Worm (Caenorhabditis elegans) whole organism, L3 larva: Measurements from ENCODE around the gene zig-4.

ENCODE experiments used
- R02D3.7 ChIP-seq: fragments of 150-350 bp; optimal IDR thresholded peaks from 2 replicates; lab custom pipeline; 2014; ENCODE audit warnings: missing biosample characterization, missing genetic modification characterization
- ama-1 ChIP-seq: fragments of 150-350 bp; optimal IDR thresholded peaks from 2 replicates; lab custom pipeline; 2018
- jun-1 ChIP-seq: fragments of 150-350 bp; optimal IDR thresholded peaks from 2 replicates; lab custom pipeline; 2014; ENCODE audit warnings: missing biosample characterization, missing genetic modification reagents, missing genetic modification characterization
- nhr-12 ChIP-seq: fragments of 150-350 bp; optimal IDR thresholded peaks from 2 replicates; lab custom pipeline; 2014; ENCODE audit warnings: missing biosample characterization, missing genetic modification characterization
- nhr-25 ChIP-seq: sonication (generic microtip); optimal IDR thresholded peaks from 2 replicates; lab custom pipeline; 2017; ENCODE audit warnings: missing biosample characterization, missing genetic modification characterization
- pha-4 ChIP-seq: fragments of 150-350 bp; optimal IDR thresholded peaks from 2 replicates; lab custom pipeline; 2014; ENCODE audit warnings: missing biosample characterization, missing genetic modification reagents, missing genetic modification characterization
- skn-1 ChIP-seq: fragments of 150-350 bp; optimal IDR thresholded peaks from 2 replicates; lab custom pipeline; 2014; ENCODE audit warnings: missing biosample characterization, missing genetic modification characterization

DNA sequence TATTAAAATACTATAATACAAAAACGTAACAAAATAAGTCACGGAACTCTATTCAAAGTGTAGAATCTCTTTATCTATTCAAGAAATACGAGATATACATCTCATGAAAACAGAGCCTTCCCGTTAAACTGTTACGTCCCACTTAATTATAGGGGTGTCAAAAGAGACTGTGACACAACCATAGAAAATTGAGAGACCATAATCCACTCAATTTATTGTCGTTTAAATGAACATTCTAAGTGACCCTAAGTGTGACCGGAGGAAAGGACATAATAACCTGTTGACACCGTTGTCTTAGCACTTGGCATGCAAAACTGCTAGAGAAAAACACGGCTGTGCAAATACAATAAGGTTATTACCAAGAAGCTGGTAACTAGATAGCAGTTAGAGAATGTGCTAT is 43.3 kb downstream of the zig-4 start:
- TF ChIP-seq skn-1 (tag; lab: Kevin White, UChicago) (no peak), jun-1 (tag; lab: Kevin White, UChicago) (no peak), nhr-12 (no peak), R02D3.7 (tag; lab: Kevin White, UChicago) (no peak), nhr-25 (tag; lab: Kevin White, UChicago) (no peak), ama-1 (lab: Kevin White, UChicago) (no peak), pha-4 (tag; lab: Kevin White, UChicago) (no peak)
